Worm (Caenorhabditis elegans): Measurements from ENCODE around the gene tsp-2.

Gene tsp-2

DNA sequence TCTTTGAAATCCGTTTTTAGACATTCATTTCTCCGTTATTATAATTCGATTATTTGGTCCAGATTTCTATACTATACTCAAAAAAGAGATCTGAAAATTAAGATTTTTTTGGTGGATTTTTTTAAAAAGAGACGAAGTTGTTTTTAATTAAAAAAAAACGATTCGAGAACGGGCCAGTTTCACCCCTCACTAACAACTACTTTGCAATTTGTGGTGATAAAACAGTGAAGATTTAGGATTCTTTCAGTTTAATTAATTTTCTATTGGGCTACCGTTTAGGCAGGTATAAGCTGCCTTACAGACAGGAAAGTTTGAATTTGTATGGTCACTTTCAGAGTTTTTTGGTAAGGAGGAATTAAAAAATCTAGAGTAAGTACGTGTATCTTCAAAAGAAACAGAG lies 36.6 kb downstream of the tsp-2 start, which contains the start of gene unc-36:
Gene unc-36, minus strand, starts transcription at position 101 of the 400 bp plus-strand sequence.
- TF ChIP-seq ceh-45 (GFP tag; IDR thresholded peaks at IDR 0.05), result no peak
- no peak for TF ChIP-seq unc-3 (GFP tag; conservative IDR thresholded peaks at IDR 0.05)
- no peak for TF ChIP-seq unc-3 (tag; optimal IDR thresholded peaks at IDR 0.05)
- no peak for TF ChIP-seq fkh-10 (GFP tag; optimal IDR thresholded peaks at IDR 0.05)
- no peak for TF ChIP-seq madf-2 (tag; optimal IDR thresholded peaks at IDR 0.05)
- no peak for TF ChIP-seq nhr-232 (tag; optimal IDR thresholded peaks at IDR 0.05)
- TF ChIP-seq sox-4 (tag; optimal IDR thresholded peaks at IDR 0.05), result no peak
- no peak for TF ChIP-seq C38D4.7 (GFP tag; optimal IDR thresholded peaks at IDR 0.05)
- TF ChIP-seq unc-55 (GFP tag; optimal IDR thresholded peaks at IDR 0.05), result no peak
- TF ChIP-seq K02D7.2 (tag; optimal IDR thresholded peaks at IDR 0.05), result no peak
- no peak for TF ChIP-seq dve-1 (tag; optimal IDR thresholded peaks at IDR 0.05)
- no peak for TF ChIP-seq ahr-1 (tag; optimal IDR thresholded peaks at IDR 0.05)
- TF ChIP-seq fax-1 (tag; optimal IDR thresholded peaks at IDR 0.05), result no peak
- TF ChIP-seq dmd-4 (tag; optimal IDR thresholded peaks at IDR 0.05; ENCODE audit: borderline replicate concordance), result no peak
- TF ChIP-seq T23F11.4 (GFP tag; optimal IDR thresholded peaks at IDR 0.05), result no peak
- TF ChIP-seq mec-3 (tag; optimal IDR thresholded peaks at IDR 0.05; ENCODE audit: borderline replicate concordance), result no peak
- no peak for TF ChIP-seq ceh-24 (tag; optimal IDR thresholded peaks at IDR 0.05)
- no peak for TF ChIP-seq zip-5 (tag; optimal IDR thresholded peaks at IDR 0.05)

- TF ChIP-seq sdc-2 (tag; optimal IDR thresholded peaks at IDR 0.05) (no peak), F13H6.1 (tag; optimal IDR thresholded peaks at IDR 0.05) (no peak), ztf-16 (tag; optimal IDR thresholded peaks at IDR 0.05) (no peak), pha-4 (tag; optimal IDR thresholded peaks at IDR 0.05) (no peak), ets-4 (tag; optimal IDR thresholded peaks at IDR 0.05) (no peak), ceh-48 (tag; optimal IDR thresholded peaks at IDR 0.05) (no peak), pqm-1 (tag; optimal IDR thresholded peaks at IDR 0.05) (no peak), pag-3 (tag; optimal IDR thresholded peaks at IDR 0.05; ENCODE audit: borderline replicate concordance) (no peak), nhr-232 (tag; optimal IDR thresholded peaks at IDR 0.05) (no peak), ceh-22 (tag; optimal IDR thresholded peaks at IDR 0.05) (no peak)
These were observed 38.7 kb downstream of the tsp-2 start for ce11 chrIII:8199060-8199459.

ce11 chrIII:8191695-8192094 lies 46.0 kb downstream of the tsp-2 start, which contains the start of gene C50C3.1:
Gene C50C3.1, plus strand, starts transcription at chrIII:8191995.
- TF ChIP-seq che-1 (tag; optimal IDR thresholded peaks at IDR 0.05) (no peak), dve-1 (tag; optimal IDR thresholded peaks at IDR 0.05) (no peak), ztf-16 (tag; optimal IDR thresholded peaks at IDR 0.05) (no peak), unc-86 (tag; optimal IDR thresholded peaks at IDR 0.05) (no peak), ceh-19 (GFP tag; optimal IDR thresholded peaks at IDR 0.05) (no peak), sdc-2 (tag; optimal IDR thresholded peaks at IDR 0.05) (no peak), sox-2 (GFP tag; IDR thresholded peaks at IDR 0.05) (no peak), ets-4 (tag; optimal IDR thresholded peaks at IDR 0.05) (no peak), ceh-31 (tag; optimal IDR thresholded peaks at IDR 0.05) (no peak), pag-3 (tag; optimal IDR thresholded peaks at IDR 0.05; ENCODE audit: borderline replicate concordance) (no peak), zip-5 (tag; optimal IDR thresholded peaks at IDR 0.05) (no peak), gmeb-2 (tag; optimal IDR thresholded peaks at IDR 0.05) (no peak), ceh-2 (tag; optimal IDR thresholded peaks at IDR 0.05) (no peak)

- no peak for TF ChIP-seq lim-6 (tag; optimal IDR thresholded peaks at IDR 0.05)
- no peak for TF ChIP-seq ceh-18 (tag; optimal IDR thresholded peaks at IDR 0.05)
- TF ChIP-seq pax-1 (tag; optimal IDR thresholded peaks at IDR 0.05), result no peak
- TF ChIP-seq dve-1 (tag; optimal IDR thresholded peaks at IDR 0.05), result no peak
- no peak for TF ChIP-seq pros-1 (tag; optimal IDR thresholded peaks at IDR 0.05)
- TF ChIP-seq ceh-31 (tag; optimal IDR thresholded peaks at IDR 0.05), result no peak
- TF ChIP-seq nhr-11 (tag; optimal IDR thresholded peaks at IDR 0.05), result no peak
- no peak for TF ChIP-seq hlh-8 (tag; optimal IDR thresholded peaks at IDR 0.05)
- no peak for TF ChIP-seq pha-2 (tag; optimal IDR thresholded peaks at IDR 0.05)
- TF ChIP-seq unc-86 (tag; optimal IDR thresholded peaks at IDR 0.05), result no peak
- TF ChIP-seq pha-4 (tag; optimal IDR thresholded peaks at IDR 0.05), result no peak
- TF ChIP-seq mec-3 (tag; optimal IDR thresholded peaks at IDR 0.05; ENCODE audit: borderline replicate concordance), result no peak
- TF ChIP-seq C08G9.2 (tag; optimal IDR thresholded peaks at IDR 0.05), result no peak
- no peak for TF ChIP-seq sox-4 (tag; optimal IDR thresholded peaks at IDR 0.05)
- TF ChIP-seq T23F11.4 (GFP tag; optimal IDR thresholded peaks at IDR 0.05), result no peak
- TF ChIP-seq unc-3 (GFP tag; conservative IDR thresholded peaks at IDR 0.05), result no peak
- TF ChIP-seq unc-3 (tag; optimal IDR thresholded peaks at IDR 0.05), result no peak
- TF ChIP-seq hlh-30 (tag; optimal IDR thresholded peaks at IDR 0.05; ENCODE audit: insufficient read depth), result no peak
- TF ChIP-seq elt-2 (tag; optimal IDR thresholded peaks at IDR 0.05), result no peak
- TF ChIP-seq pag-3 (tag; optimal IDR thresholded peaks at IDR 0.05; ENCODE audit: borderline replicate concordance), result no peak
- no peak for TF ChIP-seq ceh-30 (tag; optimal IDR thresholded peaks at IDR 0.05)
These were observed 47.2 kb downstream of the tsp-2 start, which contains the start of gene C50C3.19 for ce11 chrIII:8190505-8190904. Gene C50C3.19, plus strand, starts transcription at chrIII:8190805.

All from whole organism, late embryonic.